Fruit fly (Drosophila melanogaster) whole organism, embryonic: ENCODE results near the gene BomBc3.

Experiments used
- Bgb ChIP-seq: fragments of 200-800 bp; sonication (Bioruptor generic); IDR thresholded peaks from 2 replicates; pipeline ENCODE4 v1.3.6; 2022; ENCODE audit warnings: missing biosample characterization, missing genetic modification characterization; ENCODE audit not compliant: partially characterized antibody
- CG10274 ChIP-seq: fragments of 200-800 bp; sonication (Bioruptor generic); optimal IDR thresholded peaks from 3 replicates; lab custom pipeline; 2017; ENCODE audit warnings: missing biosample characterization, mild to moderate bottlenecking, missing genetic modification characterization
- CG12659 ChIP-seq: fragments of 200-800 bp; sonication (Bioruptor generic); optimal IDR thresholded peaks from 3 replicates; lab custom pipeline; 2017; ENCODE audit warnings: mild to moderate bottlenecking, missing biosample characterization, missing genetic modification reagents, missing genetic modification characterization
- CG13894 ChIP-seq: fragments of 200-800 bp; sonication (Bioruptor generic); optimal IDR thresholded peaks from 3 replicates; lab custom pipeline; 2018; ENCODE audit warnings: missing biosample characterization, mild to moderate bottlenecking, missing genetic modification characterization, moderate library complexity
- CG17328 ChIP-seq: fragments of 200-800 bp; sonication (Bioruptor generic); IDR thresholded peaks from 2 replicates; pipeline ENCODE4 v1.3.6; 2022; ENCODE audit warnings: missing biosample characterization, missing genetic modification characterization
- CG17385 ChIP-seq: fragments of 200-800 bp; sonication (Bioruptor generic); optimal IDR thresholded peaks from 3 replicates; lab custom pipeline; 2018; ENCODE audit warnings: missing biosample characterization, mild to moderate bottlenecking, missing genetic modification characterization
- CG18262 ChIP-seq: fragments of 200-800 bp; optimal IDR thresholded peaks from 3 replicates; lab custom pipeline; 2019; ENCODE audit warnings: missing biosample characterization, mild to moderate bottlenecking, missing genetic modification characterization, moderate library complexity
- CG2199 ChIP-seq: fragments of 200-800 bp; sonication (Bioruptor generic); IDR thresholded peaks from 3 replicates; pipeline ENCODE4 v1.3.6; 2022; ENCODE audit warnings: missing biosample characterization, missing genetic modification characterization
- CG2712 ChIP-seq: fragments of 200-800 bp; optimal IDR thresholded peaks from 3 replicates; lab custom pipeline; 2019; ENCODE audit warnings: missing biosample characterization, mild to moderate bottlenecking, missing genetic modification characterization, moderate library complexity
- CG31388 ChIP-seq: fragments of 200-800 bp; sonication (Bioruptor generic); optimal IDR thresholded peaks from 2 replicates; lab custom pipeline; 2016; ENCODE audit warnings: missing biosample characterization, missing genetic modification characterization
- CG33213 ChIP-seq: fragments of 200-800 bp; sonication (Bioruptor generic); optimal IDR thresholded peaks from 3 replicates; lab custom pipeline; 2016; ENCODE audit warnings: missing biosample characterization, missing genetic modification characterization
- CG3847 ChIP-seq: fragments of 200-800 bp; sonication (Bioruptor generic); IDR thresholded peaks from 2 replicates; pipeline ENCODE4 v1.3.6; 2022; ENCODE audit warnings: missing biosample characterization, missing genetic modification characterization
- CG42726 ChIP-seq: fragments of 200-800 bp; sonication (Bioruptor generic); IDR thresholded peaks from 2 replicates; pipeline ENCODE4 v1.3.6; 2022; ENCODE audit warnings: missing biosample characterization, missing genetic modification characterization; ENCODE audit not compliant: partially characterized antibody
- CG6765 ChIP-seq: fragments of 200-800 bp; sonication (Bioruptor generic); optimal IDR thresholded peaks from 3 replicates; lab custom pipeline; 2017; ENCODE audit warnings: missing biosample characterization, mild to moderate bottlenecking, missing genetic modification characterization
- CG7271 ChIP-seq: fragments of 200-800 bp; sonication (Bioruptor generic); optimal IDR thresholded peaks from 2 replicates; lab custom pipeline; 2018; ENCODE audit warnings: missing biosample characterization, mild to moderate bottlenecking, missing genetic modification characterization, moderate library complexity
- CG8765 ChIP-seq: fragments of 200-800 bp; sonication (Bioruptor generic); IDR thresholded peaks from 2 replicates; pipeline ENCODE4 v1.3.6; 2022; ENCODE audit warnings: missing biosample characterization, missing genetic modification characterization
- CG9876 ChIP-seq: fragments of 200-800 bp; sonication (Bioruptor generic); optimal IDR thresholded peaks from 2 replicates; lab custom pipeline; 2016; ENCODE audit warnings: missing biosample characterization, missing genetic modification characterization
- CTCF ChIP-seq: fragments of 200-800 bp; sonication (Bioruptor generic); optimal IDR thresholded peaks from 2 replicates; lab custom pipeline; 2017; ENCODE audit warnings: missing biosample characterization, mild to moderate bottlenecking, missing genetic modification characterization, moderate library complexity
- Ets65A ChIP-seq: fragments of 200-800 bp; sonication (Bioruptor generic); peaks from one replicate; lab custom pipeline; 2016; ENCODE audit warnings: missing biosample characterization, missing genetic modification characterization
- Hr39 ChIP-seq: fragments of >200 bp; optimal IDR thresholded peaks from 2 replicates; lab custom pipeline; 2017
- Jarid2 ChIP-seq: fragments of 200-800 bp; sonication (Bioruptor generic); optimal IDR thresholded peaks from 3 replicates; lab custom pipeline; 2017; ENCODE audit warnings: mild to moderate bottlenecking, missing biosample characterization, missing genetic modification reagents, missing genetic modification characterization
- NFAT ChIP-seq: fragments of 200-800 bp; sonication (Bioruptor generic); IDR thresholded peaks from 2 replicates; pipeline ENCODE4 v1.3.6; 2022; ENCODE audit warnings: missing biosample characterization, missing genetic modification characterization
- Neu2 ChIP-seq: fragments of 200-800 bp; sonication (Bioruptor generic); optimal IDR thresholded peaks from 3 replicates; lab custom pipeline; 2016; ENCODE audit warnings: missing biosample characterization, missing genetic modification characterization, borderline replicate concordance
- abd-A ChIP-seq: fragments of 200-800 bp; sonication (Bioruptor generic); optimal IDR thresholded peaks from 3 replicates; lab custom pipeline; 2019; ENCODE audit warnings: missing biosample characterization, mild to moderate bottlenecking, missing genetic modification characterization, moderate library complexity
- amos ChIP-seq: fragments of 200-800 bp; sonication (Bioruptor generic); IDR thresholded peaks from 2 replicates; pipeline ENCODE4 v1.3.6; 2022; ENCODE audit warnings: missing biosample characterization, missing genetic modification characterization; ENCODE audit not compliant: partially characterized antibody
- ato ChIP-seq: fragments of 200-800 bp; sonication (Bioruptor generic); IDR thresholded peaks from 2 replicates; pipeline ENCODE4 v1.3.6; 2022; ENCODE audit warnings: missing biosample characterization, missing genetic modification characterization; ENCODE audit not compliant: partially characterized antibody
- ewg ChIP-seq: fragments of 200-800 bp; sonication (Bioruptor generic); optimal IDR thresholded peaks from 3 replicates; lab custom pipeline; 2017; ENCODE audit warnings: mild to moderate bottlenecking, missing biosample characterization, missing genetic modification reagents, missing genetic modification characterization
- eyg ChIP-seq: fragments of 200-800 bp; sonication (Bioruptor generic); optimal IDR thresholded peaks from 3 replicates; lab custom pipeline; 2016; ENCODE audit warnings: missing biosample characterization, missing genetic modification characterization
- gfzf ChIP-seq: fragments of 200-800 bp; sonication (Bioruptor generic); optimal IDR thresholded peaks from 2 replicates; lab custom pipeline; 2016; ENCODE audit warnings: missing biosample characterization, mild to moderate bottlenecking, missing genetic modification characterization, moderate library complexity
- nerfin-1 ChIP-seq: fragments of 200-800 bp; sonication (Bioruptor generic); optimal IDR thresholded peaks from 3 replicates; lab custom pipeline; 2019; ENCODE audit warnings: missing biosample characterization, mild to moderate bottlenecking, missing genetic modification characterization, moderate library complexity
- nmo ChIP-seq: fragments of 200-800 bp; sonication (Bioruptor generic); optimal IDR thresholded peaks from 2 replicates; lab custom pipeline; 2018; ENCODE audit warnings: missing biosample characterization, mild to moderate bottlenecking, missing genetic modification characterization, moderate library complexity
- onecut ChIP-seq: fragments of 200-800 bp; sonication (Bioruptor generic); IDR thresholded peaks from 2 replicates; pipeline ENCODE4 v1.3.6; 2022; ENCODE audit warnings: missing biosample characterization, missing genetic modification characterization
- prd ChIP-seq, 3 experiments: fragments of >200 bp in 2 of 3; fragments of 200-800 bp in 1 of 3; sonication (Bioruptor generic) in 1 of 3; optimal IDR thresholded peaks in 2 of 3; IDR thresholded peaks in 1 of 3; 2 replicates in 2 of 3; 3 replicates in 1 of 3; pipeline versions ENCODE4 v1.3.6 to Lab custom; 2017 to 2022; ENCODE audit warnings: missing biosample characterization in 1 of 3, missing genetic modification characterization in 1 of 3
- pum ChIP-seq: fragments of 200-800 bp; sonication (Bioruptor generic); optimal IDR thresholded peaks from 2 replicates; lab custom pipeline; 2016; ENCODE audit warnings: missing biosample characterization, missing genetic modification characterization
- schlank ChIP-seq: fragments of 200-800 bp; sonication (Bioruptor generic); optimal IDR thresholded peaks from 2 replicates; lab custom pipeline; 2018; ENCODE audit warnings: missing biosample characterization, mild to moderate bottlenecking, missing genetic modification characterization
- scrt ChIP-seq: fragments of 200-800 bp; sonication (Bioruptor generic); optimal IDR thresholded peaks from 2 replicates; lab custom pipeline; 2018; ENCODE audit warnings: missing biosample characterization, mild to moderate bottlenecking, missing genetic modification characterization, moderate library complexity
- sisA ChIP-seq: fragments of 200-800 bp; sonication (Bioruptor generic); IDR thresholded peaks from 2 replicates; pipeline ENCODE4 v1.3.6; 2022; ENCODE audit warnings: missing biosample characterization, missing genetic modification characterization
- sob ChIP-seq: fragments of 200-800 bp; sonication (Bioruptor generic); IDR thresholded peaks from 2 replicates; pipeline ENCODE4 v1.3.6; 2022; ENCODE audit warnings: missing biosample characterization, missing genetic modification characterization
- stwl ChIP-seq: fragments of 200-800 bp; sonication (Bioruptor generic); optimal IDR thresholded peaks from 3 replicates; lab custom pipeline; 2018; ENCODE audit warnings: missing biosample characterization, mild to moderate bottlenecking, missing genetic modification characterization, moderate library complexity
- sug ChIP-seq: fragments of 200-800 bp; optimal IDR thresholded peaks from 2 replicates; lab custom pipeline; 2019; ENCODE audit warnings: missing biosample characterization, mild to moderate bottlenecking, missing genetic modification characterization, moderate library complexity
- tll ChIP-seq, 2 experiments: fragments of 200-800 bp in 1 of 2; fragments of >200 bp in 1 of 2; sonication (Bioruptor generic) in 1 of 2; optimal IDR thresholded peaks; 2 replicates each; lab custom pipeline; 2017 to 2019; ENCODE audit warnings: missing biosample characterization in 2 of 2, missing genetic modification characterization in 2 of 2, mild to moderate bottlenecking in 1 of 2, moderate library complexity in 1 of 2
- z ChIP-seq: fragments of 200-800 bp; sonication (Bioruptor generic); IDR thresholded peaks from 3 replicates; pipeline ENCODE4 v1.3.6; 2022; ENCODE audit warnings: missing biosample characterization, missing genetic modification characterization
- zen2 ChIP-seq: fragments of 200-800 bp; sonication (Bioruptor generic); IDR thresholded peaks from 3 replicates; pipeline ENCODE4 v1.3.6; 2022; ENCODE audit warnings: missing biosample characterization, missing genetic modification characterization; ENCODE audit not compliant: partially characterized antibody
- zfh1 ChIP-seq: fragments of 200-800 bp; sonication (Bioruptor generic); IDR thresholded peaks from 3 replicates; pipeline ENCODE4 v1.3.6; 2022; ENCODE audit warnings: missing biosample characterization, missing genetic modification characterization

BomBc3 gene

dm6 chr3R:22071628-22072027 lies 15.2 kb upstream of the BomBc3 start:
- TF ChIP-seq Neu2 (GFP tag; lab: Kevin White, UChicago) = no peak
- 0 out of 3 replicates have a peak, but pooled peaks have one; percentile 11 for TF ChIP-seq z (GFP tag; lab: Robert Waterston, UW)
- peak; percentile 57 for TF ChIP-seq Hr39 (lab: Kevin White, UChicago)
- TF ChIP-seq Ets65A (GFP tag; lab: Kevin White, UChicago) = peak; percentile 11
- TF ChIP-seq zfh1 = 0 out of 3 replicates have a peak, but pooled peaks have one; percentile 28
- TF ChIP-seq ato (GFP tag; lab: Robert Waterston, UW) = 0 out of 2 replicates have a peak, but pooled peaks have one; percentile 6
- TF ChIP-seq, all 482 proteins: peak for 5

- peak; percentile 85 for TF ChIP-seq stwl
- no peak for TF ChIP-seq CG12659
- TF ChIP-seq CTCF (GFP tag; lab: Kevin White, UChicago) = peak; percentile 53
- peak; percentile 88 for TF ChIP-seq CG2199 (GFP tag; lab: Robert Waterston, UW)
Measured at dm6 chr3R:22072553-22072952, 14.3 kb upstream of the BomBc3 start.

- peak; percentile 94 for TF ChIP-seq scrt (GFP tag; lab: Kevin White, UChicago)
- TF ChIP-seq zen2 (GFP tag; lab: Robert Waterston, UW) = no peak
- no peak for TF ChIP-seq CG6765 (GFP tag; lab: Kevin White, UChicago)
- TF ChIP-seq Jarid2 (GFP tag; lab: Kevin White, UChicago) = peak; percentile 49
- peak; percentile 25 for TF ChIP-seq stwl
- peak; percentile 62 for TF ChIP-seq abd-A (tag; lab: Kevin White, UChicago)
- TF ChIP-seq sob = peak; percentile 32; the same call in 1 of the 2 replicates
- peak; percentile 68 for TF ChIP-seq ewg (GFP tag; lab: Kevin White, UChicago)
- TF ChIP-seq nerfin-1 (tag; lab: Kevin White, UChicago) = no peak
- TF ChIP-seq CG42726 (GFP tag; lab: Robert Waterston, UW) = peak; percentile 18; the same call in 1 of the 2 replicates
- peak in 1 of 2 experiments; percentile 9 for TF ChIP-seq tll (GFP tag; optimal IDR thresholded peaks at IDR 0.05; lab: Kevin White, UChicago)
- TF ChIP-seq CG13894 (tag; lab: Kevin White, UChicago) = peak; percentile 55
- TF ChIP-seq eyg (GFP tag; lab: Kevin White, UChicago) = no peak
Measured at dm6 chr3R:22080161-22080560, 6.7 kb upstream of the BomBc3 start, which contains the start of gene CG13408. CG13408 (plus strand) TSS chr3R:22080382.

dm6 chr3R:22086297-22086696 lies 578 bp upstream of the BomBc3 start, which contains the start of gene BomT3:
BomT3 (minus strand) TSS chr3R:22086397.
- TF ChIP-seq CG17328 (no peak), CG10274 (peak; percentile 17)

dm6 chr3R:22093950-22094349 lies 7.1 kb downstream of the BomBc3 start:
- no peak for TF ChIP-seq sisA (GFP tag; lab: Robert Waterston, UW)
- no peak for TF ChIP-seq CG18262 (tag; lab: Kevin White, UChicago)
- peak; percentile 51 for TF ChIP-seq nmo (GFP tag; lab: Kevin White, UChicago)
- TF ChIP-seq CG17385 = no peak
- TF ChIP-seq sug (tag; lab: Kevin White, UChicago) = no peak
- no peak for TF ChIP-seq CG31388
- TF ChIP-seq CG8765 (GFP tag; lab: Robert Waterston, UW) = no peak
- TF ChIP-seq CG9876 (GFP tag; lab: Kevin White, UChicago) = no peak
- TF ChIP-seq gfzf = peak; percentile 35
- peak; percentile 25 for TF ChIP-seq CG33213 (GFP tag; lab: Kevin White, UChicago)
- TF ChIP-seq NFAT = no peak
- TF ChIP-seq CG2712 (tag; lab: Kevin White, UChicago) = no peak
- no peak for TF ChIP-seq CG7271 (tag; lab: Kevin White, UChicago)
- peak; percentile 45 for TF ChIP-seq CG3847 (GFP tag; lab: Robert Waterston, UW)
- peak; percentile 28; the same call in 1 of the 2 replicates for TF ChIP-seq amos (GFP tag; lab: Robert Waterston, UW)
- peak; percentile 16 for TF ChIP-seq Bgb (GFP tag; lab: Robert Waterston, UW)
- no peak for TF ChIP-seq onecut (GFP tag; lab: Robert Waterston, UW)
- TF ChIP-seq pum = no peak
- peak; percentile 80 for TF ChIP-seq Ets65A (GFP tag; lab: Kevin White, UChicago)
- TF ChIP-seq schlank (tag; lab: Kevin White, UChicago) = no peak
- TF ChIP-seq prd (optimal IDR thresholded peaks at IDR 0.05; lab: Kevin White, UChicago) = peak in 1 of 2 experiments; percentile 8
- TF ChIP-seq prd (GFP tag; IDR thresholded peaks at IDR 0.05; lab: Robert Waterston, UW) = no peak
